Worm (Caenorhabditis elegans) whole organism, late embryonic: ENCODE data around the gene F44F4.15.
"Not testable (repeated sequence)": the region's sequence is repeated elsewhere in the genome, so short reads cannot be mapped to it uniquely, and the experiment has no call there.

Source experiments
- C08G9.2 ChIP-seq: sonication (generic microtip); optimal IDR thresholded peaks from 2 replicates; lab custom pipeline; 2016; ENCODE audit warnings: mild to moderate bottlenecking, missing genetic modification characterization, moderate library complexity, missing compliant biosample characterization
- C38D4.7 ChIP-seq: fragments of 200-800 bp; sonication (Bioruptor generic); optimal IDR thresholded peaks from 2 replicates; lab custom pipeline; 2018; ENCODE audit warnings: mild to moderate bottlenecking, missing genetic modification characterization, moderate library complexity, missing compliant biosample characterization
- F13H6.1 ChIP-seq: sonication (generic microtip); optimal IDR thresholded peaks from 2 replicates; lab custom pipeline; 2016; ENCODE audit warnings: missing genetic modification characterization, missing compliant biosample characterization
- T23F11.4 ChIP-seq: fragments of 200-800 bp; sonication (Bioruptor generic); optimal IDR thresholded peaks from 2 replicates; lab custom pipeline; 2018; ENCODE audit warnings: mild to moderate bottlenecking, missing genetic modification characterization, missing compliant biosample characterization
- ahr-1 ChIP-seq: sonication (generic microtip); optimal IDR thresholded peaks from 2 replicates; lab custom pipeline; 2016; ENCODE audit warnings: missing genetic modification characterization, missing compliant biosample characterization
- ama-1 ChIP-seq: fragments of 150-350 bp; optimal IDR thresholded peaks from 2 replicates; lab custom pipeline; 2014
- ceh-14 ChIP-seq: sonication (generic microtip); optimal IDR thresholded peaks from 2 replicates; lab custom pipeline; 2016; ENCODE audit warnings: missing genotype, missing genetic modification characterization, missing compliant biosample characterization
- ceh-18 ChIP-seq: sonication (generic microtip); optimal IDR thresholded peaks from 2 replicates; lab custom pipeline; 2016; ENCODE audit warnings: missing genetic modification characterization, missing compliant biosample characterization
- ceh-19 ChIP-seq: fragments of 200-800 bp; sonication (Bioruptor generic); optimal IDR thresholded peaks from 2 replicates; lab custom pipeline; 2018; ENCODE audit warnings: mild to moderate bottlenecking, missing genetic modification characterization, missing compliant biosample characterization
- ceh-22 ChIP-seq: sonication (generic microtip); optimal IDR thresholded peaks from 2 replicates; lab custom pipeline; 2017; ENCODE audit warnings: missing biosample characterization, missing genetic modification characterization
- ceh-24 ChIP-seq: sonication (generic microtip); optimal IDR thresholded peaks from 2 replicates; lab custom pipeline; 2016; ENCODE audit warnings: mild to moderate bottlenecking, missing genetic modification characterization, missing compliant biosample characterization
- ceh-31 ChIP-seq: sonication (generic microtip); optimal IDR thresholded peaks from 2 replicates; lab custom pipeline; 2016; ENCODE audit warnings: missing genetic modification characterization, missing compliant biosample characterization
- ceh-34 ChIP-seq: sonication (generic microtip); optimal IDR thresholded peaks from 2 replicates; lab custom pipeline; 2016; ENCODE audit warnings: mild to moderate bottlenecking, missing genetic modification characterization, missing compliant biosample characterization
- ceh-6 ChIP-seq: fragments of 200-800 bp; sonication (Bioruptor generic); optimal IDR thresholded peaks from 2 replicates; lab custom pipeline; 2018; ENCODE audit warnings: mild to moderate bottlenecking, missing genetic modification characterization, missing compliant biosample characterization
- che-1 ChIP-seq: sonication (generic microtip); optimal IDR thresholded peaks from 2 replicates; lab custom pipeline; 2016; ENCODE audit warnings: mild to moderate bottlenecking, missing genetic modification characterization, missing compliant biosample characterization
- elt-4 ChIP-seq: sonication (generic microtip); optimal IDR thresholded peaks from 2 replicates; lab custom pipeline; 2016; ENCODE audit warnings: missing genetic modification characterization, missing compliant biosample characterization
- eyg-1 ChIP-seq: sonication (generic microtip); optimal IDR thresholded peaks from 2 replicates; lab custom pipeline; 2016; ENCODE audit warnings: missing genotype, missing genetic modification characterization, missing compliant biosample characterization
- fkh-10 ChIP-seq: fragments of 150-350 bp; optimal IDR thresholded peaks from 2 replicates; lab custom pipeline; 2014; ENCODE audit warnings: missing biosample characterization, missing genetic modification reagents, missing genetic modification characterization
- hlh-13 ChIP-seq: fragments of 200-800 bp; sonication (Bioruptor generic); optimal IDR thresholded peaks from 2 replicates; lab custom pipeline; 2018; ENCODE audit warnings: mild to moderate bottlenecking, missing genetic modification characterization, missing compliant biosample characterization
- hlh-15 ChIP-seq: sonication (generic microtip); optimal IDR thresholded peaks from 2 replicates; lab custom pipeline; 2016; ENCODE audit warnings: missing genetic modification characterization, missing compliant biosample characterization
- hlh-6 ChIP-seq: sonication (generic microtip); optimal IDR thresholded peaks from 2 replicates; lab custom pipeline; 2016; ENCODE audit warnings: missing genotype, missing genetic modification characterization, missing compliant biosample characterization
- hlh-8 ChIP-seq: sonication (generic microtip); optimal IDR thresholded peaks from 2 replicates; lab custom pipeline; 2016; ENCODE audit warnings: missing genotype, missing genetic modification characterization, missing compliant biosample characterization
- lin-11 ChIP-seq: fragments of 200-800 bp; sonication (Bioruptor generic); optimal IDR thresholded peaks from 2 replicates; lab custom pipeline; 2018; ENCODE audit warnings: mild to moderate bottlenecking, missing genetic modification characterization, missing compliant biosample characterization
- mec-3 ChIP-seq: sonication (generic microtip); optimal IDR thresholded peaks from 2 replicates; lab custom pipeline; 2016; ENCODE audit warnings: borderline replicate concordance, missing genetic modification characterization, missing compliant biosample characterization
- nhr-11 ChIP-seq: fragments of 150-350 bp; optimal IDR thresholded peaks from 2 replicates; lab custom pipeline; 2014; ENCODE audit warnings: missing biosample characterization, missing genetic modification characterization
- nhr-232 ChIP-seq: sonication (generic microtip); optimal IDR thresholded peaks from 2 replicates; lab custom pipeline; 2016; ENCODE audit warnings: missing genetic modification characterization, missing compliant biosample characterization
- npax-4 ChIP-seq: sonication (generic microtip); optimal IDR thresholded peaks from 2 replicates; lab custom pipeline; 2016; ENCODE audit warnings: missing genetic modification characterization, missing compliant biosample characterization
- pax-1 ChIP-seq: fragments of 150-350 bp; optimal IDR thresholded peaks from 2 replicates; lab custom pipeline; 2014; ENCODE audit warnings: missing biosample characterization, missing genetic modification characterization
- pha-2 ChIP-seq: sonication (generic microtip); optimal IDR thresholded peaks from 2 replicates; lab custom pipeline; 2017; ENCODE audit warnings: mild to moderate bottlenecking, missing genetic modification characterization, missing compliant biosample characterization
- pqm-1 ChIP-seq: sonication (generic microtip); optimal IDR thresholded peaks from 2 replicates; lab custom pipeline; 2016; ENCODE audit warnings: missing genetic modification characterization, missing compliant biosample characterization
- pros-1 ChIP-seq: fragments of 150-350 bp; optimal IDR thresholded peaks from 2 replicates; lab custom pipeline; 2014; ENCODE audit warnings: missing biosample characterization, missing genetic modification reagents, missing genetic modification characterization
- sox-4 ChIP-seq: sonication (generic microtip); optimal IDR thresholded peaks from 2 replicates; lab custom pipeline; 2017; ENCODE audit warnings: mild to moderate bottlenecking, missing genetic modification characterization, inconsistent platforms, missing compliant biosample characterization
- tbx-7 ChIP-seq: sonication (generic microtip); optimal IDR thresholded peaks from 2 replicates; lab custom pipeline; 2016; ENCODE audit warnings: missing genotype, missing genetic modification characterization, missing compliant biosample characterization
- unc-42 ChIP-seq: sonication (generic microtip); optimal IDR thresholded peaks from 2 replicates; lab custom pipeline; 2016; ENCODE audit warnings: missing genotype, missing genetic modification characterization, missing compliant biosample characterization
- unc-55 ChIP-seq: sonication (generic microtip); optimal IDR thresholded peaks from 2 replicates; lab custom pipeline; 2017; ENCODE audit warnings: missing biosample characterization, missing genetic modification reagents, missing genetic modification characterization
- zip-5 ChIP-seq: sonication (generic microtip); optimal IDR thresholded peaks from 2 replicates; lab custom pipeline; 2016; ENCODE audit warnings: missing genetic modification characterization, missing compliant biosample characterization
- ztf-16 ChIP-seq: sonication (generic microtip); optimal IDR thresholded peaks from 2 replicates; lab custom pipeline; 2017; ENCODE audit warnings: missing genetic modification characterization, missing compliant biosample characterization

F44F4.15 gene

DNA sequence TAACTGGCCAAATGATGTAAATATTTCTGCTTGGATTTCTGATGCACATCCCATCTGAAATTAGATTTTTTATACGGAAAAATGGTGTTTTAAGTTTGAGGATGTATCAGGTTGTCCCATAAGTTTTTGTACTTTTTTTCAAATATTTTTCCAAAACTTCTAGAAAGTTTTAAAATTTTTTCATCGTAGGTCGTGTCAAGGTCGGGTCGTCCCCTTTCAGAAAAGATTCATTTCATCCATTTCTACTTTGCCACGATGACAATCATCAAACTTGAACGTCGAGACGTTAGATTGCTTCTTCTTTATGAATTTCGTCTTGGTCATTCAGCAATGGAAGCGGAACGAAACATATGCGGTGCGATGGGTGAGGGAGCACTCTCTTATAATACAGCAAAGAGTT, 10.1 kb upstream of the F44F4.15 start, which contains the start of gene sra-12:
Gene sra-12, minus strand, starts transcription at position 101 of the 400 bp plus-strand sequence.
- not testable (repeated sequence) for TF ChIP-seq eyg-1, mec-3, ceh-31 (tag; lab: Kevin White, UChicago)

DNA sequence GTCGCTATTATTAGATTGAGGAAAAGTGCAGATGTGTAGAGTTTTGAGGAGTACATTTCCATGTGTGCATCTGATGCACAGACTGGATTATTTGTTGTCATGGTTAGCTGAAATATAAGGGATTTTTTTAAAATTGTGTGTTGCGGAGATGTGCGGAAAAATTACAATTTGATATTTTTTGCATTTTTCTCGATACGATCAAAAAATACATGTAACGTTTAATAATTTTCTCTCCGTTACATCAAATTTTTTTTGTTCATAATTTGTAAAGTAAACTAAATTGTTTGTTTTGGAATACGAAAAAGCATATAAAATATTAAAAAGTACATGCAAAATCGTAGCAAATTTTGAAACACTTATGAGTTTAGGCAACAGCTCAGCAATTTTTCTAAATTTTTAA, 4.2 kb upstream of the F44F4.15 start, which contains the start of gene sra-11:
Gene sra-11, minus strand, starts transcription at position 101 of the 400 bp plus-strand sequence.
- TF ChIP-seq hlh-13 (GFP tag; lab: Kevin White, UChicago) (no peak), pha-2 (tag; lab: Kevin White, UChicago) (no peak), zip-5 (tag; lab: Kevin White, UChicago) (no peak)
- TF ChIP-seq, all 69 proteins: peak for 0

DNA sequence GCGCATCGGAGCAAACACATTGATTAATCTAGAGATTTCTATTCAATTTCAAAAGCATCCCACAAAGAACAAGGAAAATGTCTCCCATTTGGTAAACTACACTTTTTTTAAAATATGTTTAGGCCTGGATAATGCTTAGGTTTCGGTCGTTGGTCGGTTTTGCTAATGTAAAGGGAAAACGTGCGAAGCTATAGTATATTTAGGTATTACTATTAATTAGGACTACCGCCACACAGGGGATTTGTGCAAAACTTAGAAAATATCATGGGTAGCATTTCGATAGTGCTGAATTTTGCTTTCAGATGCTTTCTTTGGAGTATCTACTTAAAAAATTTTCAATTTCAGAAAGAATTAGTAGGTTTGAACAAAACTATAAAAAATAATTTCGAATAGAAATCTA, 1.5 kb upstream of the F44F4.15 start:
- no peak for TF ChIP-seq lin-11 (tag; lab: Kevin White, UChicago)

DNA sequence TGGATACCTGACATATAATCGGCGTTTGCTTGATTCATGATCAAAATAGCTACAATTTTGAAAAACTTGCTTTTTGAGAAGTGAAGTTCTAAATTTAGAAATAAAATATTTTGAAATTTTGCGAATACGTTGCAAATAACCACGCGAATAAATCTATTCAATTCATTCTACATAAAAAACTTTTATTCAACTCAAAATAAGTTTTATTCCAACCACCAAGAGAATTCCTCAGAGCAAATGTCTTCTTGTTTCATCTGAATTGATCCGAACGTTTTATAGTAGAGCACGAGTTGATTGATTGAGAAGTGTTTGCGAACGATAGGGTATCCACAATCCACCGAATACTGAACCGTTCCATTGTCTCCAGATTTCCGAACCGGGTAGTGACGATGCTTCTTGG, 1.3 kb downstream of the F44F4.15 start, which contains the start of gene F44F4.9:
Gene F44F4.9, minus strand, starts transcription at position 101 of the 400 bp plus-strand sequence.
- TF ChIP-seq nhr-232 (tag; lab: Kevin White, UChicago) (no peak), ztf-16 (tag; lab: Kevin White, UChicago) (no peak), pros-1 (no peak), ama-1 (lab: Kevin White, UChicago) (no peak), hlh-13 (GFP tag; lab: Kevin White, UChicago) (no peak), lin-11 (tag; lab: Kevin White, UChicago) (no peak), ahr-1 (tag; lab: Kevin White, UChicago) (no peak), T23F11.4 (GFP tag; lab: Kevin White, UChicago) (no peak), ceh-6 (no peak), fkh-10 (no peak), mec-3 (tag; lab: Kevin White, UChicago) (no peak), ceh-34 (tag; lab: Kevin White, UChicago) (no peak), tbx-7 (tag; lab: Kevin White, UChicago) (no peak), C38D4.7 (GFP tag; lab: Kevin White, UChicago) (no peak), sox-4 (tag; lab: Kevin White, UChicago) (no peak), ceh-19 (GFP tag; lab: Kevin White, UChicago) (no peak), hlh-15 (tag; lab: Kevin White, UChicago) (no peak), hlh-8 (tag; lab: Kevin White, UChicago) (no peak)

DNA sequence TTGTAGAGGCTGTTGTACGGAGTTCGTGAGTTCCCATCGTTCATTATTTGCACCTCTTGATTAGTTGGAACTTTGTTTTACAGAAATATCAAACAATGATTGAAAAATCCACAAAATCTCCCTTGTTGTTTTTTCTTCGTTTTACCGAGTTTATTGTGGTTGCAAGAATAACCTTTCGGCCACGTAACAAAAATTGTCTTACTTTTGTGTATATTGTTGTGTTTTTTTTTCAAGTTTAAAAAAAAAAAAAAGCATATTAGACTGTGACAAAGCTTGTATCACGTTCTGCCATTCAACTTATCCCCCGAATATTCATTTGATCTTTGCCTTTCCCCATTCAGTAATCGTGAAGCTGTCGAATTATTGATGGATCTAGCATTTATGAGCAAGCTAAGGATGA, 2.7 kb downstream of the F44F4.15 start, which contains the start of gene F44F4.10:
Gene F44F4.10, minus strand, starts transcription at position 101 of the 400 bp plus-strand sequence.
- TF ChIP-seq unc-55 = no peak
- no peak for TF ChIP-seq pqm-1 (tag; lab: Kevin White, UChicago)
- no peak for TF ChIP-seq ceh-14 (tag; lab: Kevin White, UChicago)
- TF ChIP-seq unc-42 (tag; lab: Kevin White, UChicago) = no peak
- TF ChIP-seq nhr-232 (tag; lab: Kevin White, UChicago) = no peak
- TF ChIP-seq ceh-24 (tag; lab: Kevin White, UChicago) = no peak
- TF ChIP-seq che-1 (tag; lab: Kevin White, UChicago) = no peak
- TF ChIP-seq ceh-18 (tag; lab: Kevin White, UChicago) = no peak
- no peak for TF ChIP-seq C08G9.2 (tag; lab: Kevin White, UChicago)
- TF ChIP-seq pax-1 (tag; lab: Kevin White, UChicago) = no peak
- no peak for TF ChIP-seq npax-4
- TF ChIP-seq hlh-6 (tag; lab: Kevin White, UChicago) = no peak
- no peak for TF ChIP-seq ceh-22
- no peak for TF ChIP-seq ceh-34 (tag; lab: Kevin White, UChicago)
- no peak for TF ChIP-seq elt-4 (tag; lab: Kevin White, UChicago)
- TF ChIP-seq F13H6.1 (tag; lab: Kevin White, UChicago) = no peak
- no peak for TF ChIP-seq ceh-31 (tag; lab: Kevin White, UChicago)
- TF ChIP-seq nhr-11 (tag; lab: Kevin White, UChicago) = no peak
